Worm (Caenorhabditis elegans): ENCODE measurements around the gene twk-26.

- TF ChIP-seq ztf-23 (GFP tag; IDR thresholded peaks at IDR 0.05) (no peak), klf-2 (GFP tag; conservative IDR thresholded peaks at IDR 0.05) (no peak), tab-1 (GFP tag; IDR thresholded peaks at IDR 0.05) (no peak), flt-1 (GFP tag; IDR thresholded peaks at IDR 0.05) (no peak), T22C8.4 (GFP tag; IDR thresholded peaks at IDR 0.05) (no peak), ztf-29 (GFP tag; IDR thresholded peaks at IDR 0.05) (no peak), med-1 (GFP tag; optimal IDR thresholded peaks at IDR 0.05; ENCODE audit: insufficient read depth) (no peak), cog-1 (tag; optimal IDR thresholded peaks at IDR 0.05) (no peak)
Measured at ce11 chrX:3034203-3034602, 20.4 kb downstream of the twk-26 start, which contains the start of gene M02F4.2.
